Worm (Caenorhabditis elegans) whole organism, midembryonic: ENCODE data around the gene C03B1.4.

Experiments used
- T22C8.4 ChIP-seq: fragments of 200-800 bp; sonication (Bioruptor generic); IDR thresholded peaks from 2 replicates; pipeline ENCODE4 v1.3.6; 2022; ENCODE audit warnings: missing genetic modification characterization, missing compliant biosample characterization
- cog-1 ChIP-seq: sonication (generic microtip); optimal IDR thresholded peaks from 2 replicates; lab custom pipeline; 2016; ENCODE audit warnings: missing genetic modification characterization, missing compliant biosample characterization
- flt-1 ChIP-seq: fragments of 200-800 bp; sonication (Bioruptor generic); IDR thresholded peaks from 2 replicates; pipeline ENCODE4 v1.3.6; 2022; ENCODE audit warnings: missing genetic modification characterization, missing compliant biosample characterization
- klf-2 ChIP-seq: fragments of 200-800 bp; sonication (Bioruptor generic); conservative IDR thresholded peaks from 2 replicates; pipeline ENCODE4 v1.3.6; 2022; ENCODE audit warnings: missing genetic modification reagents, missing genetic modification characterization, missing compliant biosample characterization
- med-1 ChIP-seq: sonication (generic microtip); optimal IDR thresholded peaks from 2 replicates; lab custom pipeline; 2017; ENCODE audit warnings: missing genetic modification characterization, mild to moderate bottlenecking, missing compliant biosample characterization, antibody characterized with exemption, missing genetic modification reagents; ENCODE audit not compliant: insufficient read depth
- ref-1 ChIP-seq: fragments of 200-800 bp; sonication (Bioruptor generic); conservative IDR thresholded peaks from 2 replicates; pipeline ENCODE4 v1.3.6; 2022; ENCODE audit warnings: missing genetic modification reagents, missing genetic modification characterization, missing compliant biosample characterization
- tab-1 ChIP-seq: fragments of 200-800 bp; sonication (Bioruptor generic); IDR thresholded peaks from 2 replicates; pipeline ENCODE4 v1.3.6; 2022; ENCODE audit warnings: missing genetic modification characterization, missing compliant biosample characterization
- ztf-23 ChIP-seq: fragments of 200-800 bp; sonication (Bioruptor generic); IDR thresholded peaks from 2 replicates; pipeline ENCODE4 v1.3.6; 2022; ENCODE audit warnings: missing genetic modification reagents, missing genetic modification characterization, missing compliant biosample characterization
- ztf-29 ChIP-seq: fragments of 200-800 bp; sonication (Bioruptor generic); IDR thresholded peaks from 2 replicates; pipeline ENCODE4 v1.3.6; 2022; ENCODE audit warnings: missing genetic modification reagents, missing genetic modification characterization, missing compliant biosample characterization

C03B1.4 gene

ce11 chrX:6377634-6378288 is 13.5 kb downstream of the C03B1.4 start, which contains the start of gene lmp-1:
Gene lmp-1 (minus strand): TSS chrX:6377684.
- TF ChIP-seq T22C8.4 (GFP tag; lab: Robert Waterston, UW), result no peak
- TF ChIP-seq ztf-29 (GFP tag; lab: Robert Waterston, UW), result no peak
- no peak for TF ChIP-seq ref-1 (GFP tag; lab: Robert Waterston, UW)
- no peak for TF ChIP-seq flt-1
- no peak for TF ChIP-seq cog-1 (tag; lab: Kevin White, UChicago)
- TF ChIP-seq klf-2 (GFP tag; lab: Robert Waterston, UW), result no peak
- no peak for TF ChIP-seq ztf-23
- no peak for TF ChIP-seq tab-1 (GFP tag; lab: Robert Waterston, UW)
- no peak for TF ChIP-seq med-1 (GFP tag; lab: Kevin White, UChicago)

- 0 out of 2 replicates have a peak, but pooled peaks have one; percentile 27 for TF ChIP-seq ztf-23
- TF ChIP-seq flt-1, result peak; percentile 75
- peak; percentile 37; the same call in 1 of the 2 replicates for TF ChIP-seq tab-1 (GFP tag; lab: Robert Waterston, UW)
- no peak for TF ChIP-seq T22C8.4 (GFP tag; lab: Robert Waterston, UW)
- TF ChIP-seq cog-1 (tag; lab: Kevin White, UChicago), result peak; percentile 67
These were observed 14.1 kb downstream of the C03B1.4 start for ce11 chrX:6378363-6378762.

ce11 chrX:6382930-6383329 is 18.6 kb downstream of the C03B1.4 start:
- TF ChIP-seq tab-1 (GFP tag; lab: Robert Waterston, UW), result no peak
- TF ChIP-seq ref-1 (GFP tag; lab: Robert Waterston, UW), result no peak
- no peak for TF ChIP-seq med-1 (GFP tag; lab: Kevin White, UChicago)
- no peak for TF ChIP-seq klf-2 (GFP tag; lab: Robert Waterston, UW)
- TF ChIP-seq ztf-29 (GFP tag; lab: Robert Waterston, UW), result no peak
- TF ChIP-seq cog-1 (tag; lab: Kevin White, UChicago), result no peak
- no peak for TF ChIP-seq flt-1
- no peak for TF ChIP-seq ztf-23
- TF ChIP-seq T22C8.4 (GFP tag; lab: Robert Waterston, UW), result no peak

- TF ChIP-seq cog-1 (tag; lab: Kevin White, UChicago), result no peak
- no peak for TF ChIP-seq flt-1
- TF ChIP-seq ztf-29 (GFP tag; lab: Robert Waterston, UW), result no peak
- TF ChIP-seq T22C8.4 (GFP tag; lab: Robert Waterston, UW), result no peak
- no peak for TF ChIP-seq tab-1 (GFP tag; lab: Robert Waterston, UW)
- no peak for TF ChIP-seq ref-1 (GFP tag; lab: Robert Waterston, UW)
- no peak for TF ChIP-seq ztf-23
- TF ChIP-seq klf-2 (GFP tag; lab: Robert Waterston, UW), result no peak
- TF ChIP-seq med-1 (GFP tag; lab: Kevin White, UChicago), result no peak
These were observed 20.2 kb downstream of the C03B1.4 start for ce11 chrX:6384537-6384936.

ce11 chrX:6385185-6385584 is 20.9 kb downstream of the C03B1.4 start, which contains the start of gene igdb-3:
Gene igdb-3 (plus strand): TSS chrX:6385485.
- TF ChIP-seq klf-2 (GFP tag; lab: Robert Waterston, UW) (no peak), T22C8.4 (GFP tag; lab: Robert Waterston, UW) (no peak)

ce11 chrX:6388639-6389038 is 24.3 kb downstream of the C03B1.4 start:
- TF ChIP-seq ztf-29 (GFP tag; lab: Robert Waterston, UW) (no peak), med-1 (GFP tag; lab: Kevin White, UChicago) (no peak), flt-1 (no peak), T22C8.4 (GFP tag; lab: Robert Waterston, UW) (no peak), ztf-23 (no peak), klf-2 (GFP tag; lab: Robert Waterston, UW) (no peak), tab-1 (GFP tag; lab: Robert Waterston, UW) (no peak)

ce11 chrX:6391491-6391890 is 27.2 kb downstream of the C03B1.4 start, which contains the start of gene igcm-2:
Gene igcm-2 (minus strand): TSS chrX:6391591.
- no peak for TF ChIP-seq tab-1 (GFP tag; lab: Robert Waterston, UW)
- TF ChIP-seq cog-1 (tag; lab: Kevin White, UChicago), result no peak
- TF ChIP-seq flt-1, result no peak
- no peak for TF ChIP-seq ztf-23
- no peak for TF ChIP-seq T22C8.4 (GFP tag; lab: Robert Waterston, UW)
- TF ChIP-seq ztf-29 (GFP tag; lab: Robert Waterston, UW), result no peak
- no peak for TF ChIP-seq klf-2 (GFP tag; lab: Robert Waterston, UW)
- no peak for TF ChIP-seq med-1 (GFP tag; lab: Kevin White, UChicago)
- TF ChIP-seq ref-1 (GFP tag; lab: Robert Waterston, UW), result no peak

ce11 chrX:6399450-6399849 is 35.2 kb downstream of the C03B1.4 start:
- TF ChIP-seq flt-1 (no peak), T22C8.4 (GFP tag; lab: Robert Waterston, UW) (no peak), cog-1 (tag; lab: Kevin White, UChicago) (no peak), ztf-23 (no peak), klf-2 (GFP tag; lab: Robert Waterston, UW) (no peak), tab-1 (GFP tag; lab: Robert Waterston, UW) (no peak)

- TF ChIP-seq ztf-23, result no peak
- no peak for TF ChIP-seq ztf-29 (GFP tag; lab: Robert Waterston, UW)
- no peak for TF ChIP-seq tab-1 (GFP tag; lab: Robert Waterston, UW)
- TF ChIP-seq med-1 (GFP tag; lab: Kevin White, UChicago), result no peak
- no peak for TF ChIP-seq flt-1
- no peak for TF ChIP-seq ref-1 (GFP tag; lab: Robert Waterston, UW)
- no peak for TF ChIP-seq T22C8.4 (GFP tag; lab: Robert Waterston, UW)
- no peak for TF ChIP-seq klf-2 (GFP tag; lab: Robert Waterston, UW)
- no peak for TF ChIP-seq cog-1 (tag; lab: Kevin White, UChicago)
These were observed 38.8 kb downstream of the C03B1.4 start, which contains the start of gene glt-4 for ce11 chrX:6403122-6403521. Gene glt-4 (plus strand): TSS chrX:6403422.
